Worm (Caenorhabditis elegans) whole organism, late embryonic: ENCODE data around the gene F40G12.2.

Experiments used
- C08G9.2 ChIP-seq: sonication (generic microtip); optimal IDR thresholded peaks from 2 replicates; lab custom pipeline; 2016; ENCODE audit warnings: mild to moderate bottlenecking, missing genetic modification characterization, moderate library complexity, missing compliant biosample characterization
- C38D4.7 ChIP-seq: fragments of 200-800 bp; sonication (Bioruptor generic); optimal IDR thresholded peaks from 2 replicates; lab custom pipeline; 2018; ENCODE audit warnings: mild to moderate bottlenecking, missing genetic modification characterization, moderate library complexity, missing compliant biosample characterization
- F13H6.1 ChIP-seq: sonication (generic microtip); optimal IDR thresholded peaks from 2 replicates; lab custom pipeline; 2016; ENCODE audit warnings: missing genetic modification characterization, missing compliant biosample characterization
- ama-1 ChIP-seq: fragments of 150-350 bp; optimal IDR thresholded peaks from 2 replicates; lab custom pipeline; 2014
- ceh-14 ChIP-seq: sonication (generic microtip); optimal IDR thresholded peaks from 2 replicates; lab custom pipeline; 2016; ENCODE audit warnings: missing genotype, missing genetic modification characterization, missing compliant biosample characterization
- ceh-18 ChIP-seq: sonication (generic microtip); optimal IDR thresholded peaks from 2 replicates; lab custom pipeline; 2016; ENCODE audit warnings: missing genetic modification characterization, missing compliant biosample characterization
- ceh-19 ChIP-seq: fragments of 200-800 bp; sonication (Bioruptor generic); optimal IDR thresholded peaks from 2 replicates; lab custom pipeline; 2018; ENCODE audit warnings: mild to moderate bottlenecking, missing genetic modification characterization, missing compliant biosample characterization
- ceh-6 ChIP-seq: fragments of 200-800 bp; sonication (Bioruptor generic); optimal IDR thresholded peaks from 2 replicates; lab custom pipeline; 2018; ENCODE audit warnings: mild to moderate bottlenecking, missing genetic modification characterization, missing compliant biosample characterization
- dve-1 ChIP-seq: sonication (generic microtip); optimal IDR thresholded peaks from 2 replicates; lab custom pipeline; 2017; ENCODE audit warnings: antibody characterized with exemption, mild to moderate bottlenecking, missing genetic modification characterization, missing compliant biosample characterization
- elt-2 ChIP-seq: sonication (generic microtip); optimal IDR thresholded peaks from 2 replicates; lab custom pipeline; 2016; ENCODE audit warnings: missing genetic modification reagents, missing genetic modification characterization, missing compliant biosample characterization
- eyg-1 ChIP-seq: sonication (generic microtip); optimal IDR thresholded peaks from 2 replicates; lab custom pipeline; 2016; ENCODE audit warnings: missing genotype, missing genetic modification characterization, missing compliant biosample characterization
- fax-1 ChIP-seq: sonication (generic microtip); optimal IDR thresholded peaks from 2 replicates; lab custom pipeline; 2016; ENCODE audit warnings: missing genotype, missing genetic modification characterization, missing compliant biosample characterization
- hlh-30 ChIP-seq: sonication (generic microtip); optimal IDR thresholded peaks from 2 replicates; lab custom pipeline; 2017; ENCODE audit warnings: antibody characterized with exemption, missing genetic modification characterization, missing compliant biosample characterization; ENCODE audit not compliant: insufficient read depth
- hlh-8 ChIP-seq: sonication (generic microtip); optimal IDR thresholded peaks from 2 replicates; lab custom pipeline; 2016; ENCODE audit warnings: missing genotype, missing genetic modification characterization, missing compliant biosample characterization
- lin-11 ChIP-seq: fragments of 200-800 bp; sonication (Bioruptor generic); optimal IDR thresholded peaks from 2 replicates; lab custom pipeline; 2018; ENCODE audit warnings: mild to moderate bottlenecking, missing genetic modification characterization, missing compliant biosample characterization
- madf-2 ChIP-seq: sonication (generic microtip); optimal IDR thresholded peaks from 2 replicates; lab custom pipeline; 2017; ENCODE audit warnings: missing genetic modification characterization, missing compliant biosample characterization
- mec-3 ChIP-seq: sonication (generic microtip); optimal IDR thresholded peaks from 2 replicates; lab custom pipeline; 2016; ENCODE audit warnings: borderline replicate concordance, missing genetic modification characterization, missing compliant biosample characterization
- nhr-11 ChIP-seq: fragments of 150-350 bp; optimal IDR thresholded peaks from 2 replicates; lab custom pipeline; 2014; ENCODE audit warnings: missing biosample characterization, missing genetic modification characterization
- nhr-232 ChIP-seq: sonication (generic microtip); optimal IDR thresholded peaks from 2 replicates; lab custom pipeline; 2016; ENCODE audit warnings: missing genetic modification characterization, missing compliant biosample characterization
- odd-2 ChIP-seq: sonication (generic microtip); optimal IDR thresholded peaks from 2 replicates; lab custom pipeline; 2017; ENCODE audit warnings: antibody characterized with exemption, mild to moderate bottlenecking, missing genetic modification characterization, missing compliant biosample characterization
- pha-2 ChIP-seq: sonication (generic microtip); optimal IDR thresholded peaks from 2 replicates; lab custom pipeline; 2017; ENCODE audit warnings: mild to moderate bottlenecking, missing genetic modification characterization, missing compliant biosample characterization
- pha-4 ChIP-seq: fragments of 150-350 bp; optimal IDR thresholded peaks from 2 replicates; lab custom pipeline; 2018; ENCODE audit warnings: missing biosample characterization, missing genetic modification reagents, missing genetic modification characterization
- pqm-1 ChIP-seq: sonication (generic microtip); optimal IDR thresholded peaks from 2 replicates; lab custom pipeline; 2016; ENCODE audit warnings: missing genetic modification characterization, missing compliant biosample characterization
- pros-1 ChIP-seq: fragments of 150-350 bp; optimal IDR thresholded peaks from 2 replicates; lab custom pipeline; 2014; ENCODE audit warnings: missing biosample characterization, missing genetic modification reagents, missing genetic modification characterization
- ref-2 ChIP-seq: sonication (generic microtip); optimal IDR thresholded peaks from 2 replicates; lab custom pipeline; 2016; ENCODE audit warnings: missing genetic modification characterization, missing compliant biosample characterization
- rnt-1 ChIP-seq: sonication (generic microtip); optimal IDR thresholded peaks from 2 replicates; lab custom pipeline; 2016; ENCODE audit warnings: missing genetic modification characterization, missing compliant biosample characterization
- sdc-2 ChIP-seq: sonication (generic microtip); optimal IDR thresholded peaks from 2 replicates; lab custom pipeline; 2016; ENCODE audit warnings: missing genotype, missing genetic modification characterization, missing compliant biosample characterization
- sox-2 ChIP-seq: fragments of 200-800 bp; sonication (Bioruptor generic); IDR thresholded peaks from 2 replicates; pipeline ENCODE4 v1.3.6; 2022; ENCODE audit warnings: missing genetic modification reagents, missing genetic modification characterization, missing compliant biosample characterization
- sox-4 ChIP-seq: sonication (generic microtip); optimal IDR thresholded peaks from 2 replicates; lab custom pipeline; 2017; ENCODE audit warnings: mild to moderate bottlenecking, missing genetic modification characterization, inconsistent platforms, missing compliant biosample characterization
- syd-9 ChIP-seq: sonication (generic microtip); optimal IDR thresholded peaks from 2 replicates; lab custom pipeline; 2016; ENCODE audit warnings: mild to moderate bottlenecking, missing genetic modification characterization, moderate library complexity, missing compliant biosample characterization
- tbx-2 ChIP-seq: sonication (generic microtip); optimal IDR thresholded peaks from 2 replicates; lab custom pipeline; 2016; ENCODE audit warnings: missing genetic modification characterization, missing compliant biosample characterization
- ttx-3 ChIP-seq: sonication (generic microtip); optimal IDR thresholded peaks from 2 replicates; lab custom pipeline; 2016; ENCODE audit warnings: missing genetic modification reagents, missing genetic modification characterization, missing compliant biosample characterization
- unc-86 ChIP-seq: sonication (generic microtip); optimal IDR thresholded peaks from 2 replicates; lab custom pipeline; 2016; ENCODE audit warnings: missing genetic modification characterization, missing compliant biosample characterization
- ztf-16 ChIP-seq: sonication (generic microtip); optimal IDR thresholded peaks from 2 replicates; lab custom pipeline; 2017; ENCODE audit warnings: missing genetic modification characterization, missing compliant biosample characterization

F40G12.2 gene

ce11 chrV:14230788-14231583 lies 29.7 kb downstream of the F40G12.2 start:
- TF ChIP-seq ceh-6 (no peak), unc-86 (tag; lab: Kevin White, UChicago) (no peak), sox-2 (no peak)

ce11 chrV:14226373-14226772 lies 34.4 kb downstream of the F40G12.2 start, which contains the start of gene nep-21:
Gene nep-21 (minus strand): TSS chrV:14226473.
- no peak for TF ChIP-seq syd-9 (tag; lab: Kevin White, UChicago)
- TF ChIP-seq ttx-3: no peak
- TF ChIP-seq ceh-19 (GFP tag; lab: Kevin White, UChicago): no peak
- TF ChIP-seq sdc-2 (tag; lab: Kevin White, UChicago): no peak
- TF ChIP-seq ceh-18 (tag; lab: Kevin White, UChicago): no peak

- TF ChIP-seq nhr-232 (tag; lab: Kevin White, UChicago): no peak
- no peak for TF ChIP-seq sox-4 (tag; lab: Kevin White, UChicago)
- TF ChIP-seq ceh-6: no peak
- no peak for TF ChIP-seq ref-2 (tag; lab: Kevin White, UChicago)
- no peak for TF ChIP-seq pha-2 (tag; lab: Kevin White, UChicago)
- TF ChIP-seq madf-2 (tag; lab: Kevin White, UChicago): no peak
- no peak for TF ChIP-seq elt-2 (tag; lab: Kevin White, UChicago)
- no peak for TF ChIP-seq ama-1 (lab: Kevin White, UChicago)
- TF ChIP-seq eyg-1 (tag; lab: Kevin White, UChicago): no peak
- no peak for TF ChIP-seq unc-86 (tag; lab: Kevin White, UChicago)
- TF ChIP-seq nhr-11 (tag; lab: Kevin White, UChicago): no peak
- TF ChIP-seq ceh-19 (GFP tag; lab: Kevin White, UChicago): no peak
- TF ChIP-seq ztf-16 (tag; lab: Kevin White, UChicago): no peak
- no peak for TF ChIP-seq odd-2 (tag; lab: Kevin White, UChicago)
- TF ChIP-seq tbx-2 (tag; lab: Kevin White, UChicago): no peak
- TF ChIP-seq fax-1: no peak
- TF ChIP-seq, all 69 proteins: peak for 0
These were observed 37.6 kb downstream of the F40G12.2 start for ce11 chrV:14223141-14223540.

ce11 chrV:14215106-14215505 lies 45.6 kb downstream of the F40G12.2 start, which contains the start of gene T16A9.5:
Gene T16A9.5 (minus strand): TSS chrV:14215206.
- TF ChIP-seq pqm-1 (tag; lab: Kevin White, UChicago) (no peak), hlh-8 (tag; lab: Kevin White, UChicago) (no peak), sdc-2 (tag; lab: Kevin White, UChicago) (no peak), mec-3 (tag; lab: Kevin White, UChicago) (no peak), rnt-1 (no peak), pros-1 (no peak), lin-11 (tag; lab: Kevin White, UChicago) (no peak), F13H6.1 (tag; lab: Kevin White, UChicago) (no peak), nhr-232 (tag; lab: Kevin White, UChicago) (no peak), C38D4.7 (GFP tag; lab: Kevin White, UChicago) (no peak), ceh-14 (tag; lab: Kevin White, UChicago) (no peak), C08G9.2 (tag; lab: Kevin White, UChicago) (no peak), pha-4 (tag; lab: Kevin White, UChicago) (no peak)

- TF ChIP-seq hlh-30 (tag; lab: Kevin White, UChicago): peak; percentile 25
- no peak for TF ChIP-seq rnt-1
- TF ChIP-seq dve-1 (tag; lab: Kevin White, UChicago): no peak
- TF ChIP-seq ztf-16 (tag; lab: Kevin White, UChicago): no peak
These were observed 47.9 kb downstream of the F40G12.2 start for ce11 chrV:14212813-14213212.
